Worm (Caenorhabditis elegans): Measurements from ENCODE around the gene ril-2.
A peak's percentile ranks its signal among the peaks of the same experiment; 100 is the strongest.

ril-2 gene

DNA sequence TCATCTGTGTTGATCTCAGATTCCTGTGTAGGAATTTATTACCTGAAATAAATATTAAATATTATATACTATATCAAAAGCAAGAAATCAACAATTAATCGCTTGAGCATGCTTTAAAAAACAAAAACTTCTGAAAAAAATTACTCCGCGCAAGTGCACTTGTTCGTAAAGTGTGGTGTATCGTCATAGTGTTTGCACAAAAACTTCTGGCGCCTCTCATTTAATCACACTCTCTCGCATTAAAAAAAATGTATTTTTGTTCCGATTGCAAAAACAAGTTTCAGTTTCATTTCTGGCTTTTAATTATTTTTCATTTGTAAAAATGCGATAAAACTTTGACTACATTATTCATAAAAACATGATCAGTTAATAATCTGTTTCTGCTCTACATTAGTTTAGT lies at the start of gene ril-2, which contains the start of gene C14C10.10 (continued):
- peak; percentile 56 for TF ChIP-seq lin-14 (GFP tag; optimal IDR thresholded peaks at IDR 0.05)
- peak; percentile 13 for TF ChIP-seq aly-2 (tag; optimal IDR thresholded peaks at IDR 0.05)
- no peak for TF ChIP-seq sox-4 (tag; optimal IDR thresholded peaks at IDR 0.05)
- TF ChIP-seq xbp-1 (tag; optimal IDR thresholded peaks at IDR 0.05) = peak; percentile 13
- no peak for TF ChIP-seq ama-1 (optimal IDR thresholded peaks at IDR 0.05)
- no peak for TF ChIP-seq alr-1 (tag; optimal IDR thresholded peaks at IDR 0.05; ENCODE audit: borderline replicate concordance)
- peak; percentile 30 to 33 for TF ChIP-seq efl-1 (optimal IDR thresholded peaks at IDR 0.05)
- peak; percentile 51 to 94 for TF ChIP-seq efl-1 (GFP tag; optimal IDR thresholded peaks at IDR 0.05 in 1 of 2)
- TF ChIP-seq skn-1 (tag; optimal IDR thresholded peaks at IDR 0.05) = no peak
- TF ChIP-seq ceh-8 (GFP tag; optimal IDR thresholded peaks at IDR 0.05) = no peak
- no peak for TF ChIP-seq pqm-1 (tag; optimal IDR thresholded peaks at IDR 0.05)
- no peak for TF ChIP-seq lir-3 (tag; optimal IDR thresholded peaks at IDR 0.05; ENCODE audit: poor library complexity)
- TF ChIP-seq elt-3 (tag; optimal IDR thresholded peaks at IDR 0.05) = no peak
- peak in 2 of 3 experiments; percentile 43 to 45 for TF ChIP-seq dpl-1 (GFP tag; optimal IDR thresholded peaks at IDR 0.05)
- no peak for TF ChIP-seq ztf-4 (tag; optimal IDR thresholded peaks at IDR 0.05)
- TF ChIP-seq ceh-82 (tag; optimal IDR thresholded peaks at IDR 0.05) = peak in 2 of 3 experiments; percentile 13 to 32

DNA sequence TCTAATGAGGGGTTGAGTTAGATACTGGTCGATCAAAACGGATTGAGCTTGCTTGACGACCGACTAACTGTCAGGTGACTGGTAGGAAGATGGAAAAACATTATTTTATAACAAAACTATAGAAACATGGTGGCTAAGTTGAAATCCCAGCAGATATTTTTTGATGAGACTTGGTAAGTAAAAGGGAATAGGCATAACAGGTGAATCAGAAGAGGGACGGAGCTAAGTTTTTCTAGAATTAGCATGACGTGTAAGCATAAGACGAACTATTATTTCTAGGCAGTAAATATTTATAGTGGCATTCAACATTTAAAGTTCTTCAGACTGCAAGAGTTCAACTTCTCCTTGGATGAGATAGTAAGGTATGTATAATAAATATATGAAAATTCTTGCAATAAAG lies 45.5 kb upstream of the ril-2 start, which contains the start of gene F56H9.8:
Gene F56H9.8 (plus strand): TSS at position 301 of the 400 bp plus-strand sequence.
- TF ChIP-seq lir-3 (tag; optimal IDR thresholded peaks at IDR 0.05; ENCODE audit: poor library complexity) (no peak), isw-1 (GFP tag; IDR thresholded peaks at IDR 0.05) (no peak), efl-3 (GFP tag; optimal IDR thresholded peaks at IDR 0.05) (no peak), pax-3 (tag; optimal IDR thresholded peaks at IDR 0.05) (peak; percentile 29)

DNA sequence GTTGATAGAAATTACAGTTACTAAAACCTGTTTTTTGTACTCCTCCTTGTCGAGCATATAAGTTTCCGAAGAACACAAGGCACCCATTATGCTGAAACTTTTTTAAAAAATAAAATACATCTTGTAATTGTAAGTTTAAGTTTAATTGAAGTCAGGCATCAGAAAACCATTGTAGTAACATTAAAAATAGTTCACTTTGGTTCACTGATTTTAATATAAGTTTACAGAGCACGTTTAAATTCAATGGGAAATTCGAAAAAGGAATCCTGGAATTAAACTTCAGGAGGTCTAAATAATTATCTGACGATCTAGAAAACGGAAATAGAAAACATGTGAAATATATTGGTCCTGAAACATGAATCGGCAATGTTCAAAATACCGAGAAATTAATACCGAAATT lies 41.4 kb upstream of the ril-2 start, which contains the start of gene gpa-8:
Gene gpa-8 (minus strand): TSS at position 101 of the 400 bp plus-strand sequence.
- TF ChIP-seq unc-62 (GFP tag; optimal IDR thresholded peaks at IDR 0.05) (no peak), aha-1 (tag; optimal IDR thresholded peaks at IDR 0.05) (no peak), lin-35 (GFP tag; optimal IDR thresholded peaks at IDR 0.05) (no peak), C16A3.4 (tag; optimal IDR thresholded peaks at IDR 0.05) (no peak), C04F5.9 (tag; optimal IDR thresholded peaks at IDR 0.05) (no peak), tlp-1 (tag; optimal IDR thresholded peaks at IDR 0.05) (no peak), egl-27 (tag; optimal IDR thresholded peaks at IDR 0.05) (no peak), nhr-85 (tag) (no peak)

DNA sequence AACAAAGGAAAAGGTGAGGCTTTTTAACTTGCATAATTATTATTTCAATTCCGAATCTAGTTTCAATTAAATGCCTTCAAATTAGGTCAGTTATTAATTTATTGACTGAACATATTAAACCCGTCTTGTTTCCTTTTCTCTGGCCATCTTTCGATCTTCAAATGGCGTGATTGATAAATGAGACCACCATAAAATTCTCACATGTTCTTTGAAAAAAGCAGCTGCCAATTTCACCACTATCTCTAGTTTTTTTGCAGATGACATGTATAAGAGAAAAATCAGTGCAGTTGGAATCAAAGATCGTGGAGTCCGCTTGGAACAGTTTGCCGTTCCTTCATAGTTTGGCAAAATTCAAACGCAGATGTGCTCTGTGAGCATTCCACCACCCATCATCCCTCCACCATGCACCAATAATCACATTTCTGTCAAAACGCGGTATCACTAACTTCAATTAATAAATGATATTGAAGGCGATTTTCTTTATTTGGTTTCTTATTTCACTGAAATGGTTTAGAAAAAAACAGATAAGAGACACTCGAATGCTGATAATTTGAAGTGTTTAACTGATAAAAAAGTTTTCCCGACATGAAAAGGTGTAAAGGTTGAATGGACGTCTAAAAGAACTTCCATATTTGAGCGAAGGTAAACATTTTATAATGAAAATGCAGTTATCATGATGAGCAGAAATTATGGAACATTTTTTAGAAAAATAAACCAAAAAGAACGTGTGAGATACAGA lies 39.0 kb upstream of the ril-2 start:
- TF ChIP-seq efl-3 (GFP tag; optimal IDR thresholded peaks at IDR 0.05) = no peak
- peak; percentile 46 for TF ChIP-seq pqm-1 (tag; optimal IDR thresholded peaks at IDR 0.05)
- no peak for TF ChIP-seq pag-3 (tag; optimal IDR thresholded peaks at IDR 0.05; ENCODE audit: borderline replicate concordance, insufficient read depth)
- no peak for TF ChIP-seq F16B12.6 (tag; optimal IDR thresholded peaks at IDR 0.05)
- no peak for TF ChIP-seq nhr-11 (tag; optimal IDR thresholded peaks at IDR 0.05)
- TF ChIP-seq C04F5.9 (tag; optimal IDR thresholded peaks at IDR 0.05) = no peak
- TF ChIP-seq elt-2 (tag; optimal IDR thresholded peaks at IDR 0.05) = peak; percentile 86
- no peak for TF ChIP-seq mep-1 (tag; optimal IDR thresholded peaks at IDR 0.05)
- TF ChIP-seq lin-13 (GFP tag; optimal IDR thresholded peaks at IDR 0.05) = peak; percentile 3
- TF ChIP-seq aha-1 (tag; optimal IDR thresholded peaks at IDR 0.05) = no peak
- TF ChIP-seq sup-37 (GFP tag; optimal IDR thresholded peaks at IDR 0.05) = no peak
- no peak for TF ChIP-seq tlp-1 (tag; optimal IDR thresholded peaks at IDR 0.05)
- no peak for TF ChIP-seq Y116A8C.19 (tag; optimal IDR thresholded peaks at IDR 0.05; ENCODE audit: borderline replicate concordance)
- TF ChIP-seq lin-39 (tag; optimal IDR thresholded peaks at IDR 0.05) = no peak
- no peak for TF ChIP-seq lir-3 (tag; optimal IDR thresholded peaks at IDR 0.05; ENCODE audit: poor library complexity)
- TF ChIP-seq isw-1 (GFP tag; IDR thresholded peaks at IDR 0.05) = no peak
- TF ChIP-seq nhr-90 (tag; optimal IDR thresholded peaks at IDR 0.05; ENCODE audit: poor library complexity) = peak; percentile 30
- no peak for TF ChIP-seq unc-30 (tag; optimal IDR thresholded peaks at IDR 0.05)
- TF ChIP-seq C16A3.4 (tag; optimal IDR thresholded peaks at IDR 0.05) = no peak
- no peak for TF ChIP-seq unc-86 (tag; optimal IDR thresholded peaks at IDR 0.05)
- no peak for TF ChIP-seq fkh-8 (tag; optimal IDR thresholded peaks at IDR 0.05)
- no peak for TF ChIP-seq unc-130 (tag; optimal IDR thresholded peaks at IDR 0.05)
- TF ChIP-seq ceh-8 (GFP tag; optimal IDR thresholded peaks at IDR 0.05) = no peak
- TF ChIP-seq egl-27 (tag; optimal IDR thresholded peaks at IDR 0.05) = no peak
- TF ChIP-seq ama-1 (optimal IDR thresholded peaks at IDR 0.05) = peak; percentile 12
- peak in 1 of 2 experiments; percentile 10 for TF ChIP-seq lin-35 (GFP tag; optimal IDR thresholded peaks at IDR 0.05)
- TF ChIP-seq ztf-11 (tag; optimal IDR thresholded peaks at IDR 0.05) = no peak
- TF ChIP-seq elt-3 (tag; optimal IDR thresholded peaks at IDR 0.05) = peak in 1 of 6 experiments; percentile 3
- TF ChIP-seq efl-1 (optimal IDR thresholded peaks at IDR 0.05) = no peak
- peak in 1 of 2 experiments; percentile 31 for TF ChIP-seq efl-1 (GFP tag; optimal IDR thresholded peaks at IDR 0.05 in 1 of 2)
- TF ChIP-seq nhr-20 (tag; optimal IDR thresholded peaks at IDR 0.05) = no peak
- peak; percentile 3 for TF ChIP-seq lin-14 (GFP tag; optimal IDR thresholded peaks at IDR 0.05)

Measured in whole organism, L1 larva.